Worm (Caenorhabditis elegans): ENCODE measurements around the gene C14C6.3.

The C14C6.3 gene

ce11 chrV:512420-512819, 30.8 kb upstream of the C14C6.3 start, which contains the start of gene srh-37:
srh-37 (minus strand) TSS chrV:512520.
- TF ChIP-seq sea-1 (GFP tag; conservative IDR thresholded peaks at IDR 0.05) (no peak), tbx-37 (GFP tag; conservative IDR thresholded peaks at IDR 0.05) (no peak), ceh-36 (tag; optimal IDR thresholded peaks at IDR 0.05) (no peak), flt-1 (GFP tag; IDR thresholded peaks at IDR 0.05) (no peak), hnd-1 (tag; optimal IDR thresholded peaks at IDR 0.05) (no peak), hmg-4 (GFP tag; optimal IDR thresholded peaks at IDR 0.05) (no peak), B0310.2 (tag; optimal IDR thresholded peaks at IDR 0.05) (no peak), ceh-13 (GFP tag; optimal IDR thresholded peaks at IDR 0.05) (no peak), aly-1 (tag; optimal IDR thresholded peaks at IDR 0.05) (no peak), F13C5.2 (tag; optimal IDR thresholded peaks at IDR 0.05) (no peak)

ce11 chrV:519445-519844, 23.8 kb upstream of the C14C6.3 start, which contains the start of gene nhr-210:
nhr-210 (minus strand) TSS chrV:519545.
- TF ChIP-seq tbx-11 (GFP tag; IDR thresholded peaks at IDR 0.05) (no peak), ceh-13 (GFP tag; optimal IDR thresholded peaks at IDR 0.05) (no peak)

- TF ChIP-seq ceh-13 (GFP tag; optimal IDR thresholded peaks at IDR 0.05) (no peak), tbx-11 (GFP tag; IDR thresholded peaks at IDR 0.05) (no peak), aly-1 (tag; optimal IDR thresholded peaks at IDR 0.05) (no peak), hnd-1 (tag; optimal IDR thresholded peaks at IDR 0.05) (no peak), ceh-36 (tag; optimal IDR thresholded peaks at IDR 0.05) (no peak), F13C5.2 (tag; optimal IDR thresholded peaks at IDR 0.05) (no peak), ama-1 (optimal IDR thresholded peaks at IDR 0.05) (no peak), tbx-37 (GFP tag; conservative IDR thresholded peaks at IDR 0.05) (no peak), sea-1 (GFP tag; conservative IDR thresholded peaks at IDR 0.05) (no peak), tra-4 (tag; optimal IDR thresholded peaks at IDR 0.05) (no peak), pes-1 (GFP tag; IDR thresholded peaks at IDR 0.05) (no peak)
Measured at ce11 chrV:521517-521916, 21.8 kb upstream of the C14C6.3 start, which contains the start of gene srw-107. srw-107 (minus strand) TSS chrV:521617.

ce11 chrV:524058-524457, 19.2 kb upstream of the C14C6.3 start, which contains the start of gene lipl-3:
lipl-3 (minus strand) TSS chrV:524218.
- TF ChIP-seq ceh-13 (GFP tag; optimal IDR thresholded peaks at IDR 0.05) (no peak), tbx-11 (GFP tag; IDR thresholded peaks at IDR 0.05) (no peak), sea-1 (GFP tag; conservative IDR thresholded peaks at IDR 0.05) (no peak), B0310.2 (tag; optimal IDR thresholded peaks at IDR 0.05) (no peak), pes-1 (GFP tag; IDR thresholded peaks at IDR 0.05) (no peak), aly-1 (tag; optimal IDR thresholded peaks at IDR 0.05) (no peak), hmbx-1 (tag; optimal IDR thresholded peaks at IDR 0.05) (no peak), ets-7 (tag; optimal IDR thresholded peaks at IDR 0.05) (no peak), scrt-1 (GFP tag; IDR thresholded peaks at IDR 0.05) (no peak), tra-4 (tag; optimal IDR thresholded peaks at IDR 0.05) (no peak), ceh-36 (tag; optimal IDR thresholded peaks at IDR 0.05) (no peak), tbx-37 (GFP tag; conservative IDR thresholded peaks at IDR 0.05) (no peak), F13C5.2 (tag; optimal IDR thresholded peaks at IDR 0.05) (no peak), flt-1 (GFP tag; IDR thresholded peaks at IDR 0.05) (no peak), ama-1 (optimal IDR thresholded peaks at IDR 0.05) (no peak), hmg-4 (GFP tag; optimal IDR thresholded peaks at IDR 0.05) (no peak)

ce11 chrV:525040-525439, 18.2 kb upstream of the C14C6.3 start, which contains the start of gene R11G11.16:
R11G11.16 (minus strand) TSS chrV:525140.
- TF ChIP-seq scrt-1 (GFP tag; IDR thresholded peaks at IDR 0.05) (no peak), aly-1 (tag; optimal IDR thresholded peaks at IDR 0.05) (no peak), sea-1 (GFP tag; conservative IDR thresholded peaks at IDR 0.05) (no peak), hmbx-1 (tag; optimal IDR thresholded peaks at IDR 0.05) (no peak), ets-7 (tag; optimal IDR thresholded peaks at IDR 0.05) (no peak), hnd-1 (tag; optimal IDR thresholded peaks at IDR 0.05) (no peak), tbx-37 (GFP tag; conservative IDR thresholded peaks at IDR 0.05) (no peak), ama-1 (optimal IDR thresholded peaks at IDR 0.05) (no peak), ceh-36 (tag; optimal IDR thresholded peaks at IDR 0.05) (no peak), tbx-11 (GFP tag; IDR thresholded peaks at IDR 0.05) (no peak), ceh-13 (GFP tag; optimal IDR thresholded peaks at IDR 0.05) (no peak), B0310.2 (tag; optimal IDR thresholded peaks at IDR 0.05) (no peak)

- TF ChIP-seq hnd-1 (tag; optimal IDR thresholded peaks at IDR 0.05), result no peak
- no peak for TF ChIP-seq tbx-11 (GFP tag; IDR thresholded peaks at IDR 0.05)
- no peak for TF ChIP-seq ceh-36 (tag; optimal IDR thresholded peaks at IDR 0.05)
- TF ChIP-seq ets-7 (tag; optimal IDR thresholded peaks at IDR 0.05), result no peak
- no peak for TF ChIP-seq pes-1 (GFP tag; IDR thresholded peaks at IDR 0.05)
- TF ChIP-seq aly-1 (tag; optimal IDR thresholded peaks at IDR 0.05), result no peak
- no peak for TF ChIP-seq ceh-13 (GFP tag; optimal IDR thresholded peaks at IDR 0.05)
- no peak for TF ChIP-seq ama-1 (optimal IDR thresholded peaks at IDR 0.05)
- no peak for TF ChIP-seq tbx-37 (GFP tag; conservative IDR thresholded peaks at IDR 0.05)
- TF ChIP-seq hmg-4 (GFP tag; optimal IDR thresholded peaks at IDR 0.05), result no peak
- no peak for TF ChIP-seq tra-4 (tag; optimal IDR thresholded peaks at IDR 0.05)
- TF ChIP-seq scrt-1 (GFP tag; IDR thresholded peaks at IDR 0.05), result no peak
- no peak for TF ChIP-seq sea-1 (GFP tag; conservative IDR thresholded peaks at IDR 0.05)
- no peak for TF ChIP-seq F13C5.2 (tag; optimal IDR thresholded peaks at IDR 0.05)
- TF ChIP-seq hmbx-1 (tag; optimal IDR thresholded peaks at IDR 0.05), result no peak
- no peak for TF ChIP-seq flt-1 (GFP tag; IDR thresholded peaks at IDR 0.05)
- TF ChIP-seq B0310.2 (tag; optimal IDR thresholded peaks at IDR 0.05), result no peak
Measured at ce11 chrV:527602-528001, 15.7 kb upstream of the C14C6.3 start, which contains the start of gene srw-108. srw-108 (plus strand) TSS chrV:527902.

ce11 chrV:532046-532445, 11.2 kb upstream of the C14C6.3 start, which contains the start of gene nhr-58:
nhr-58 (plus strand) TSS chrV:532259.
- TF ChIP-seq sea-1 (GFP tag; conservative IDR thresholded peaks at IDR 0.05) (no peak), hmg-4 (GFP tag; optimal IDR thresholded peaks at IDR 0.05) (no peak), hnd-1 (tag; optimal IDR thresholded peaks at IDR 0.05) (no peak), ceh-13 (GFP tag; optimal IDR thresholded peaks at IDR 0.05) (no peak), tbx-37 (GFP tag; conservative IDR thresholded peaks at IDR 0.05) (no peak), aly-1 (tag; optimal IDR thresholded peaks at IDR 0.05) (no peak), ets-7 (tag; optimal IDR thresholded peaks at IDR 0.05) (no peak), B0310.2 (tag; optimal IDR thresholded peaks at IDR 0.05) (no peak), ceh-36 (tag; optimal IDR thresholded peaks at IDR 0.05) (no peak), ama-1 (optimal IDR thresholded peaks at IDR 0.05) (no peak), tbx-11 (GFP tag; IDR thresholded peaks at IDR 0.05) (no peak), tra-4 (tag; optimal IDR thresholded peaks at IDR 0.05) (no peak), F13C5.2 (tag; optimal IDR thresholded peaks at IDR 0.05) (no peak), scrt-1 (GFP tag; IDR thresholded peaks at IDR 0.05) (no peak), flt-1 (GFP tag; IDR thresholded peaks at IDR 0.05) (no peak), hmbx-1 (tag; optimal IDR thresholded peaks at IDR 0.05) (no peak)

All from whole organism, early embryonic.